Fruit fly (Drosophila melanogaster) S2 (cell line): ENCODE data around the gene CG42588.

Source experiments
- CG8478 ChIP-seq: fragments of >200 bp; optimal IDR thresholded peaks from 2 replicates; lab custom pipeline; 2018
- CTCF ChIP-seq, 2 experiments: fragments of >200 bp; optimal IDR thresholded peaks; 2 replicates each; lab custom pipeline; 2018

DNA sequence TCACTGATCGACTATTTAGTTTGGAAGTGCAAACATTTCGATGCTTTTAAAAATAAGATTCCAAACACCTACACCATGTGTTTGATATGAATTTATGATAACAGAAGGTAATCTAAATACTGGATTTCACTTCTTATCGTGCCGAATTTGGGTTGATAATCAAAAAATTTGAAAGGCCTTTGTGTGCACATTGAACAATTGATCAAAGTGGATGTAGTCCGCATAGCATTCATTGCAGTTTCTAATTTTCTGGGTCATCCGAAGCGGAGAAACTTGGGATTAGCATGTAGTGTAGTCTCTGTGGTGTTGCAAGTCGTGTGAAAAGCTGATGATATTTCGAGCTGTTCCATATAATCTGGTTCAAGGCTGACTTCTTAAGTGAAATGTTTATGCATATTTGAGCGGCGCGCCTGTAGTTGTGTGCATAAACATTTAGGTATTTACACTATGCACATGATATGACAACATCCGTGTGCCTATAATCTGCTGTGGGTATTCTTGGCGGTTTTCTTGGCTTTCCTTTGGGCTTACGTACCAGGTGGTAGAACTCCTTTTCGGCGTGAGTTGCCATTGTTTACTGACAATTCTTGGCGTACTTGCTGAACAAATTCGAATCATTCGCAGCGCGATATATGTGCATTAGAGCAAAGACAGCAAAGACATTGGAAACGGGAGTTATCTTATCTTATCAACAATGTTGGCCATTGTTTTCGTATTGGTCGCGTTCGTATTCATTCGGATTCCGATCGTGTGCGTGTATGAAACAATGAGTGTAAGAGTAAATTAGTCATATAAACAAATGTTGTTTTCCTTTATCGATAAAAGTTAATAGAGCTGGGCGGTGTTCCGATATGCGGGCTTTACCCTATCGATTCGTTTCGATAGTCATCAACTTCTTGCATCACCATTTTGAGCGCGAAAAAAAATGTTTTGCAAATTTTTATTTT lies 41.0 kb upstream of the CG42588 start, which contains the start of gene Hip1:
- TF ChIP-seq CTCF (optimal IDR thresholded peaks at IDR 0.05; lab: Kevin White, UChicago) (no peak), CG8478 (lab: Kevin White, UChicago) (no peak)
